Worm (Caenorhabditis elegans): Measurements from ENCODE around the gene col-171.

DNA sequence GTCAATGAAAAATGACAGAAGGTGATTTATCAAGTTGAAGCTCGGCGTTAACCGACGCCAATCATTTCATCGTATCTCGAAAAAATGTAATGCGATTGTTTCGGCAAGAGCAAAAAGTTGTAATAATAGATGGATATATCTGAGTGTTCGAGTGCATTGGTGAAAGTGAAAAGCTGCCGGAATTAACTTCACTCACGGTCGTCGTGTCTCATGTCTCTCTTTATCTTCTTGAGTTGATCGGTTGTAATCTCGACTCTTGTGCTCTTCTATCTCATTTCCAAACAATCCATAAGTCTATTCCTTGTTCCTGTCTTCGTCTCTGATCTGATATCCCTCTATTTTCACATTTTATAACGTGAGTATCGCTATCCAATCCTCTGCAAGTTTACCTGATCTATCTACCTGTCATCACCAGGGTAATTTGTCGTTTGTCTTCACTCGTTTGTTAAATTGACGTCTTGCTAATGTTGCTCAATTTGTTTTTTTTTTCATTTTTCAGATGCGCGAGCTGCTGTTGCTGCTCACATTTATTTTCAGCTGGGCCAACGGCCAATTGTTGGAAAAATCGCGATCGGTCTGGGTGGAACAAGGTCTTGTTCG, 34.4 kb upstream of the col-171 start, which contains the start of gene cest-16:
- no peak for TF ChIP-seq dve-1 (tag; optimal IDR thresholded peaks at IDR 0.05; ENCODE audit: insufficient read depth)
- no peak for TF ChIP-seq ama-1 (optimal IDR thresholded peaks at IDR 0.05)
- no peak for TF ChIP-seq lin-13 (GFP tag; optimal IDR thresholded peaks at IDR 0.05)
- TF ChIP-seq R02D3.7 (tag; optimal IDR thresholded peaks at IDR 0.05): no peak

Measured in whole organism, L4 larva.